Fruit fly (Drosophila melanogaster) whole organism, embryonic: ENCODE data around the gene Dok.

ENCODE experiments used
- Abd-B ChIP-seq: fragments of 200-800 bp; sonication (Bioruptor generic); optimal IDR thresholded peaks from 2 replicates; lab custom pipeline; 2018; ENCODE audit warnings: missing biosample characterization, mild to moderate bottlenecking, missing genetic modification characterization, moderate library complexity
- Atf3 ChIP-seq: fragments of 200-800 bp; sonication (Bioruptor generic); optimal IDR thresholded peaks from 3 replicates; lab custom pipeline; 2016; ENCODE audit warnings: missing biosample characterization, missing genetic modification characterization
- Atf6 ChIP-seq: fragments of 200-800 bp; sonication (Bioruptor generic); IDR thresholded peaks from 2 replicates; pipeline ENCODE4 v1.3.6; 2022; ENCODE audit warnings: missing biosample characterization, missing genetic modification characterization
- Bteb2 ChIP-seq: fragments of 200-800 bp; sonication (Bioruptor generic); optimal IDR thresholded peaks from 2 replicates; lab custom pipeline; 2016; ENCODE audit warnings: missing biosample characterization, missing genetic modification characterization
- CG12659 ChIP-seq: fragments of 200-800 bp; sonication (Bioruptor generic); optimal IDR thresholded peaks from 3 replicates; lab custom pipeline; 2017; ENCODE audit warnings: mild to moderate bottlenecking, missing biosample characterization, missing genetic modification reagents, missing genetic modification characterization
- CG14441 ChIP-seq: fragments of 200-800 bp; sonication (Bioruptor generic); IDR thresholded peaks from 2 replicates; pipeline ENCODE4 v1.3.6; 2022; ENCODE audit warnings: missing biosample characterization, missing genetic modification characterization
- CG14710 ChIP-seq: fragments of 200-800 bp; sonication (Bioruptor generic); optimal IDR thresholded peaks from 3 replicates; lab custom pipeline; 2019; ENCODE audit warnings: missing biosample characterization, mild to moderate bottlenecking, missing genetic modification characterization, moderate library complexity
- CG14965 ChIP-seq: fragments of 200-800 bp; sonication (Bioruptor generic); optimal IDR thresholded peaks from 2 replicates; lab custom pipeline; 2016; ENCODE audit warnings: missing biosample characterization, missing genetic modification characterization, borderline replicate concordance
- CG15269 ChIP-seq: fragments of 200-800 bp; sonication (Bioruptor generic); optimal IDR thresholded peaks from 2 replicates; lab custom pipeline; 2018; ENCODE audit warnings: missing biosample characterization, mild to moderate bottlenecking, missing genetic modification characterization, moderate library complexity
- CG18599 ChIP-seq: fragments of 200-800 bp; sonication (Bioruptor generic); optimal IDR thresholded peaks from 3 replicates; lab custom pipeline; 2017; ENCODE audit warnings: missing biosample characterization, missing genetic modification characterization, mild to moderate bottlenecking, moderate library complexity, missing genetic modification reagents
- CG2120 ChIP-seq: fragments of 200-800 bp; sonication (Bioruptor generic); optimal IDR thresholded peaks from 3 replicates; lab custom pipeline; 2016; ENCODE audit warnings: missing biosample characterization, missing genetic modification characterization
- CG2678 ChIP-seq: fragments of 200-800 bp; sonication (Bioruptor generic); optimal IDR thresholded peaks from 3 replicates; lab custom pipeline; 2019; ENCODE audit warnings: missing biosample characterization, mild to moderate bottlenecking, missing genetic modification characterization, moderate library complexity
- CG30020 ChIP-seq: fragments of 200-800 bp; optimal IDR thresholded peaks from 2 replicates; lab custom pipeline; 2019; ENCODE audit warnings: missing biosample characterization, mild to moderate bottlenecking, missing genetic modification characterization, moderate library complexity
- CG5180 ChIP-seq: fragments of 200-800 bp; sonication (Bioruptor generic); optimal IDR thresholded peaks from 3 replicates; lab custom pipeline; 2017; ENCODE audit warnings: missing biosample characterization, missing genetic modification characterization, mild to moderate bottlenecking, moderate library complexity, missing genetic modification reagents
- CG5953 ChIP-seq: fragments of 200-800 bp; sonication (Bioruptor generic); IDR thresholded peaks from 2 replicates; pipeline ENCODE4 v1.3.6; 2022; ENCODE audit warnings: missing biosample characterization, missing genetic modification characterization
- CG7839 ChIP-seq: fragments of 200-800 bp; sonication (Bioruptor generic); optimal IDR thresholded peaks from 3 replicates; lab custom pipeline; 2018; ENCODE audit warnings: missing biosample characterization, mild to moderate bottlenecking, missing genetic modification characterization, moderate library complexity
- CG8281 ChIP-seq: fragments of 200-800 bp; sonication (Bioruptor generic); optimal IDR thresholded peaks from 2 replicates; lab custom pipeline; 2018; ENCODE audit warnings: missing biosample characterization, mild to moderate bottlenecking, missing genetic modification characterization, moderate library complexity
- Fer3 ChIP-seq: fragments of 200-800 bp; sonication (Bioruptor generic); optimal IDR thresholded peaks from 2 replicates; lab custom pipeline; 2018; ENCODE audit warnings: missing biosample characterization, mild to moderate bottlenecking, missing genetic modification characterization, moderate library complexity
- Hsf ChIP-seq: fragments of 200-800 bp; sonication (Bioruptor generic); optimal IDR thresholded peaks from 3 replicates; lab custom pipeline; 2016; ENCODE audit warnings: missing biosample characterization, missing genetic modification characterization
- Oaz ChIP-seq: fragments of 200-800 bp; sonication (Bioruptor generic); IDR thresholded peaks from 2 replicates; pipeline ENCODE4 v1.3.6; 2022; ENCODE audit warnings: missing biosample characterization, missing genetic modification characterization
- Optix ChIP-seq: fragments of 200-800 bp; sonication (Bioruptor generic); IDR thresholded peaks from 3 replicates; pipeline ENCODE4 v1.3.6; 2022; ENCODE audit warnings: missing biosample characterization, missing genetic modification characterization
- PHDP ChIP-seq: fragments of 200-800 bp; sonication (Bioruptor generic); optimal IDR thresholded peaks from 3 replicates; lab custom pipeline; 2018; ENCODE audit warnings: missing biosample characterization, mild to moderate bottlenecking, missing genetic modification characterization, moderate library complexity
- Pdp1 ChIP-seq, 2 experiments: fragments of 200-800 bp; sonication (Bioruptor generic); optimal IDR thresholded peaks; 3 replicates each; lab custom pipeline; 2016; ENCODE audit warnings: missing biosample characterization in 2 of 2, missing genetic modification characterization in 2 of 2, mild to moderate bottlenecking in 1 of 2, moderate library complexity in 1 of 2
- Ssrp ChIP-seq: fragments of 200-800 bp; sonication (Bioruptor generic); optimal IDR thresholded peaks from 2 replicates; lab custom pipeline; 2018; ENCODE audit warnings: missing biosample characterization, mild to moderate bottlenecking, missing genetic modification characterization, moderate library complexity
- ase ChIP-seq: fragments of 200-800 bp; sonication (Bioruptor generic); IDR thresholded peaks from 3 replicates; pipeline ENCODE4 v1.3.6; 2022; ENCODE audit warnings: missing biosample characterization, missing genetic modification characterization
- bcd ChIP-seq: fragments of 200-800 bp; sonication (Bioruptor generic); optimal IDR thresholded peaks from 2 replicates; lab custom pipeline; 2017; ENCODE audit warnings: missing biosample characterization, mild to moderate bottlenecking, missing genetic modification characterization
- bowl ChIP-seq: fragments of 200-800 bp; sonication (Bioruptor generic); IDR thresholded peaks from 2 replicates; pipeline ENCODE4 v1.3.6; 2022; ENCODE audit warnings: missing biosample characterization, missing genetic modification characterization
- cad ChIP-seq: fragments of >200 bp; optimal IDR thresholded peaks from 2 replicates; lab custom pipeline; 2017; ENCODE audit warnings: missing biosample characterization, missing genetic modification characterization
- chif ChIP-seq, 2 experiments: fragments of 200-800 bp; sonication (Bioruptor generic); optimal IDR thresholded peaks; 3 replicates each; lab custom pipeline; 2016; ENCODE audit warnings: missing biosample characterization in 2 of 2, missing genetic modification characterization in 2 of 2
- crol ChIP-seq: fragments of 200-800 bp; sonication (Bioruptor generic); IDR thresholded peaks from 2 replicates; pipeline ENCODE4 v1.3.6; 2022; ENCODE audit warnings: missing biosample characterization, missing genetic modification characterization
- emc ChIP-seq: fragments of 200-800 bp; sonication (Bioruptor generic); optimal IDR thresholded peaks from 2 replicates; lab custom pipeline; 2016; ENCODE audit warnings: missing biosample characterization, missing genetic modification characterization
- en ChIP-seq: fragments of 200-800 bp; sonication (Bioruptor generic); optimal IDR thresholded peaks from 2 replicates; lab custom pipeline; 2016; ENCODE audit warnings: missing biosample characterization, missing genetic modification characterization
- fd64A ChIP-seq: fragments of 200-800 bp; sonication (Bioruptor generic); optimal IDR thresholded peaks from 3 replicates; lab custom pipeline; 2018; ENCODE audit warnings: missing biosample characterization, mild to moderate bottlenecking, missing genetic modification characterization
- fru ChIP-seq: fragments of >200 bp; optimal IDR thresholded peaks from 2 replicates; lab custom pipeline; 2017
- ind ChIP-seq: fragments of 200-800 bp; sonication (Bioruptor generic); optimal IDR thresholded peaks from 3 replicates; lab custom pipeline; 2016; ENCODE audit warnings: missing biosample characterization, missing genetic modification characterization
- jing ChIP-seq: fragments of 200-800 bp; sonication (Bioruptor generic); optimal IDR thresholded peaks from 2 replicates; lab custom pipeline; 2018; ENCODE audit warnings: missing biosample characterization, mild to moderate bottlenecking, missing genetic modification characterization
- klu ChIP-seq: fragments of 200-800 bp; sonication (Bioruptor generic); IDR thresholded peaks from 2 replicates; pipeline ENCODE4 v1.3.6; 2022; ENCODE audit warnings: missing biosample characterization, missing genetic modification characterization
- lab ChIP-seq: fragments of 200-800 bp; sonication (Bioruptor generic); optimal IDR thresholded peaks from 3 replicates; lab custom pipeline; 2017; ENCODE audit warnings: missing biosample characterization, missing genetic modification characterization, mild to moderate bottlenecking, moderate library complexity, missing genetic modification reagents
- lmd ChIP-seq: fragments of 200-800 bp; sonication (Bioruptor generic); IDR thresholded peaks from 2 replicates; pipeline ENCODE4 v1.3.6; 2022; ENCODE audit warnings: missing biosample characterization, missing genetic modification characterization
- maf-S ChIP-seq: fragments of 200-800 bp; sonication (Bioruptor generic); optimal IDR thresholded peaks from 2 replicates; lab custom pipeline; 2016; ENCODE audit warnings: missing biosample characterization, missing genetic modification characterization
- nau ChIP-seq: fragments of 200-800 bp; sonication (Bioruptor generic); optimal IDR thresholded peaks from 3 replicates; lab custom pipeline; 2017; ENCODE audit warnings: missing biosample characterization, mild to moderate bottlenecking, missing genetic modification characterization, missing genetic modification reagents
- nerfin-2 ChIP-seq: fragments of 200-800 bp; sonication (Bioruptor generic); IDR thresholded peaks from 2 replicates; pipeline ENCODE4 v1.3.6; 2022; ENCODE audit warnings: missing biosample characterization, missing genetic modification characterization; ENCODE audit not compliant: partially characterized antibody
- nom ChIP-seq: fragments of 200-800 bp; sonication (Bioruptor generic); optimal IDR thresholded peaks from 2 replicates; lab custom pipeline; 2017; ENCODE audit warnings: missing biosample characterization, missing genetic modification characterization, mild to moderate bottlenecking, moderate library complexity, missing genetic modification reagents
- pho ChIP-seq: fragments of 200-800 bp; sonication (Bioruptor generic); optimal IDR thresholded peaks from 2 replicates; lab custom pipeline; 2016; ENCODE audit warnings: missing biosample characterization, missing genetic modification characterization
- pum ChIP-seq: fragments of 200-800 bp; sonication (Bioruptor generic); optimal IDR thresholded peaks from 2 replicates; lab custom pipeline; 2016; ENCODE audit warnings: missing biosample characterization, missing genetic modification characterization
- run ChIP-seq: fragments of 200-800 bp; sonication (Bioruptor generic); optimal IDR thresholded peaks from 3 replicates; lab custom pipeline; 2018; ENCODE audit warnings: missing biosample characterization, mild to moderate bottlenecking, missing genetic modification characterization
- sens ChIP-seq: fragments of 200-800 bp; sonication (Bioruptor generic); peaks from one replicate; lab custom pipeline; 2016; ENCODE audit warnings: missing biosample characterization, missing genetic modification characterization
- slp2 ChIP-seq: fragments of 200-800 bp; sonication (Bioruptor generic); optimal IDR thresholded peaks from 2 replicates; lab custom pipeline; 2016; ENCODE audit warnings: missing biosample characterization, missing genetic modification characterization
- vfl ChIP-seq: fragments of 200-800 bp; sonication (Bioruptor generic); optimal IDR thresholded peaks from 2 replicates; lab custom pipeline; 2016; ENCODE audit warnings: missing biosample characterization, missing genetic modification characterization

Dok gene

DNA sequence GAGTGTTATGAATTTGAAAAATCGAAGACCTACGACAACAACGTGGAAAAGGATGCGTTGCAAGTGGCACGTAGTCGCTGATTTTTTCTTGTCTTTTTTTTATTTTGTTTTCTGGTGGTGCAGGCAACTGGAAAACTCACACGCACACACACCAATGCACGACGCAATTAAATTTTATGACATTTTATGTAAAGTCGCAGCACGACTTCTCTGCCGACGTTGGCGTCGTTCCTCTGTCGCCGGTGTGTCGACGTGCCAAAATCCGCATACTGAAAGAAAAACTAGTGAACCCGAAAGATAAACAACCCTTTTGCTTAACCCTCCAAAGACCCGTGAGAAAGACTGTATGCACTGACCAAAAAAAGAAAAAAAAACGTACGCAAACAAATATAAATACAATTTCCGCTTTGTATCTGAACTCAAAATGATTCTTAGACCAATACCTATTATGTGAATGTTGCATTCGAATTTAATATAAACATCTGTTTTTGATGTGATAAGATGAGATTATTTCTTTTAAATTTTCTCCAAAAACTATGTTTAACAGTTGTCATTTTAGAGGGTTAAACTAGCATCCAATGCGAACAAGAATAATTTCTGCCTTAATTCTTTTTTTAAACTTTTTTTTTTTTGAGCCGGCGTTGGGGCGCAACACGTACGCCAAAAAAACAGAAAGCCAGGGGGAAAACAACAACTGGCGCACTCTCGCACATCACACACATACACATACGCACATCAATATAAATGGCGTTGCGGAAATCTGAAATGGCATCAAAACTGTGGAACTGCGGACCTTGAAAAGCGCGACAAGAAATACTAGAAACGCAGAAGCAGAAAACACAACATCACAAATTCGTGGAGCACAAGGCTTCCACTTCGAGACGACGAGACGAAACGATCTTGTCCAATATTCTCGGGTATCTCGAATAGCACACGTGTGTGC, 10.1 kb downstream of the Dok start (continued):
- TF ChIP-seq crol (GFP tag; lab: Robert Waterston, UW) (no peak), lmd (GFP tag; lab: Robert Waterston, UW) (peak; percentile 5), CG2120 (GFP tag; lab: Kevin White, UChicago) (peak; percentile 90), CG14710 (tag; lab: Kevin White, UChicago) (no peak), jing (no peak), CG30020 (tag; lab: Kevin White, UChicago) (no peak), Ssrp (tag; lab: Kevin White, UChicago) (peak; percentile 17), Abd-B (GFP tag; lab: Kevin White, UChicago) (no peak), maf-S (GFP tag; lab: Kevin White, UChicago) (peak; percentile 47), bcd (GFP tag; lab: Kevin White, UChicago) (peak; percentile 37), nom (peak; percentile 71), Atf3 (GFP tag; lab: Kevin White, UChicago) (peak; percentile 2), sens (GFP tag; lab: Kevin White, UChicago) (peak; percentile 78), klu (GFP tag; lab: Robert Waterston, UW) (0 out of 2 replicates have a peak, but pooled peaks have one; percentile 20), nerfin-2 (GFP tag; lab: Robert Waterston, UW) (no peak), en (GFP tag; lab: Kevin White, UChicago) (no peak), CG18599 (peak; percentile 60), slp2 (GFP tag; lab: Kevin White, UChicago) (peak; percentile 24), cad (GFP tag; lab: Kevin White, UChicago) (peak; percentile 74), Oaz (GFP tag; lab: Robert Waterston, UW) (no peak), CG14965 (no peak), Fer3 (tag; lab: Kevin White, UChicago) (peak; percentile 49), ind (GFP tag; lab: Kevin White, UChicago) (peak; percentile 34), Bteb2 (GFP tag; lab: Kevin White, UChicago) (peak; percentile 72), CG15269 (peak; percentile 24), nau (no peak), PHDP (peak; percentile 37), CG8281 (tag; lab: Kevin White, UChicago) (no peak), lab (GFP tag; lab: Kevin White, UChicago) (peak; percentile 62), pum (peak; percentile 5), Optix (GFP tag; lab: Robert Waterston, UW) (no peak), emc (GFP tag; lab: Kevin White, UChicago) (peak; percentile 5), chif (GFP tag; optimal IDR thresholded peaks at IDR 0.05; lab: Kevin White, UChicago) (peak in 1 of 2 experiments; percentile 52), vfl (GFP tag; lab: Kevin White, UChicago) (peak; percentile 6), pho (GFP tag; lab: Kevin White, UChicago) (peak; percentile 75), Pdp1 (GFP tag; optimal IDR thresholded peaks at IDR 0.05; lab: Kevin White, UChicago) (peak in 1 of 2 experiments; percentile 18), CG14441 (GFP tag; lab: Robert Waterston, UW) (peak; percentile 38; the same call in 1 of the 2 replicates), CG5180 (GFP tag; lab: Kevin White, UChicago) (no peak), CG2678 (tag; lab: Kevin White, UChicago) (peak; percentile 31), ase (GFP tag; lab: Robert Waterston, UW) (no peak), fru (lab: Kevin White, UChicago) (no peak), Hsf (GFP tag; lab: Kevin White, UChicago) (peak; percentile 34), fd64A (no peak), CG7839 (tag; lab: Kevin White, UChicago) (peak; percentile 31), Atf6 (GFP tag; lab: Robert Waterston, UW) (peak; percentile 14; the same call in 1 of the 2 replicates), CG12659 (peak; percentile 26), run (tag; lab: Kevin White, UChicago) (no peak), bowl (no peak), CG5953 (GFP tag; lab: Robert Waterston, UW) (no peak)
